Fruit fly (Drosophila melanogaster) whole organism, embryonic: ENCODE data around the gene CG14696.

Source experiments
- CG11504 ChIP-seq: fragments of 200-800 bp; sonication (Bioruptor generic); optimal IDR thresholded peaks from 3 replicates; lab custom pipeline; 2019; ENCODE audit warnings: missing biosample characterization, mild to moderate bottlenecking, missing genetic modification characterization, moderate library complexity
- CG12071 ChIP-seq: fragments of 200-800 bp; sonication (Bioruptor generic); optimal IDR thresholded peaks from 3 replicates; lab custom pipeline; 2018; ENCODE audit warnings: missing biosample characterization, mild to moderate bottlenecking, missing genetic modification characterization
- CG12769 ChIP-seq: fragments of 200-800 bp; sonication (Bioruptor generic); optimal IDR thresholded peaks from 2 replicates; lab custom pipeline; 2019; ENCODE audit warnings: missing biosample characterization, mild to moderate bottlenecking, missing genetic modification characterization, moderate library complexity
- CG14441 ChIP-seq: fragments of 200-800 bp; sonication (Bioruptor generic); IDR thresholded peaks from 2 replicates; pipeline ENCODE4 v1.3.6; 2022; ENCODE audit warnings: missing biosample characterization, missing genetic modification characterization
- CG14710 ChIP-seq: fragments of 200-800 bp; sonication (Bioruptor generic); optimal IDR thresholded peaks from 3 replicates; lab custom pipeline; 2019; ENCODE audit warnings: missing biosample characterization, mild to moderate bottlenecking, missing genetic modification characterization, moderate library complexity
- CG15011 ChIP-seq: fragments of 200-800 bp; sonication (Bioruptor generic); optimal IDR thresholded peaks from 3 replicates; lab custom pipeline; 2018; ENCODE audit warnings: missing biosample characterization, mild to moderate bottlenecking, missing genetic modification characterization
- CG1603 ChIP-seq: fragments of 200-800 bp; sonication (Bioruptor generic); optimal IDR thresholded peaks from 2 replicates; lab custom pipeline; 2019; ENCODE audit warnings: missing biosample characterization, mild to moderate bottlenecking, missing genetic modification characterization, moderate library complexity
- CG16779 ChIP-seq: fragments of 200-800 bp; sonication (Bioruptor generic); IDR thresholded peaks from 2 replicates; pipeline ENCODE4 v1.3.6; 2022; ENCODE audit warnings: missing biosample characterization, missing genetic modification characterization
- CG16863 ChIP-seq: fragments of 200-800 bp; sonication (Bioruptor generic); optimal IDR thresholded peaks from 3 replicates; lab custom pipeline; 2016; ENCODE audit warnings: missing biosample characterization, missing genetic modification characterization
- CG17328 ChIP-seq: fragments of 200-800 bp; sonication (Bioruptor generic); IDR thresholded peaks from 2 replicates; pipeline ENCODE4 v1.3.6; 2022; ENCODE audit warnings: missing biosample characterization, missing genetic modification characterization
- CG17361 ChIP-seq: fragments of 200-800 bp; sonication (Bioruptor generic); IDR thresholded peaks from 3 replicates; pipeline ENCODE4 v1.3.6; 2022; ENCODE audit warnings: missing biosample characterization, missing genetic modification characterization
- CG1792 ChIP-seq: fragments of 200-800 bp; sonication (Bioruptor generic); optimal IDR thresholded peaks from 2 replicates; lab custom pipeline; 2016; ENCODE audit warnings: missing biosample characterization, missing genetic modification characterization
- CG34224 ChIP-seq: fragments of 200-800 bp; sonication (Bioruptor generic); IDR thresholded peaks from 3 replicates; pipeline ENCODE4 v1.3.6; 2022; ENCODE audit warnings: missing biosample characterization, missing genetic modification characterization; ENCODE audit not compliant: partially characterized antibody
- CG4707 ChIP-seq: fragments of 200-800 bp; sonication (Bioruptor generic); optimal IDR thresholded peaks from 2 replicates; lab custom pipeline; 2018; ENCODE audit warnings: missing biosample characterization, mild to moderate bottlenecking, missing genetic modification characterization, moderate library complexity
- CG6175 ChIP-seq: fragments of 200-800 bp; sonication (Bioruptor generic); IDR thresholded peaks from 3 replicates; pipeline ENCODE4 v1.3.6; 2022; ENCODE audit warnings: missing biosample characterization, missing genetic modification characterization
- CG6272 ChIP-seq: fragments of 200-800 bp; sonication (Bioruptor generic); IDR thresholded peaks from 2 replicates; pipeline ENCODE4 v1.3.6; 2022; ENCODE audit warnings: missing biosample characterization, missing genetic modification characterization
- CG8290 ChIP-seq, 3 experiments: fragments of 200-800 bp; sonication (Bioruptor generic); optimal IDR thresholded peaks; 2 replicates each; lab custom pipeline; 2016 to 2019; ENCODE audit warnings: missing biosample characterization in 3 of 3, missing genetic modification characterization in 3 of 3, mild to moderate bottlenecking in 2 of 3, moderate library complexity in 1 of 3
- Dfd ChIP-seq, 2 experiments: fragments of >200 bp; optimal IDR thresholded peaks; 2 replicates each; lab custom pipeline; 2017; ENCODE audit warnings: missing biosample characterization in 2 of 2, missing genetic modification characterization in 2 of 2
- Dp ChIP-seq: fragments of 200-800 bp; sonication (Bioruptor generic); optimal IDR thresholded peaks from 2 replicates; lab custom pipeline; 2018; ENCODE audit warnings: missing biosample characterization, mild to moderate bottlenecking, missing genetic modification characterization, moderate library complexity
- HmgD ChIP-seq: fragments of 200-800 bp; sonication (Bioruptor generic); optimal IDR thresholded peaks from 3 replicates; lab custom pipeline; 2016; ENCODE audit warnings: missing biosample characterization, missing genetic modification characterization
- Hr78 ChIP-seq, 2 experiments: fragments of 200-800 bp in 1 of 2; fragments of >200 bp in 1 of 2; sonication (Bioruptor generic) in 1 of 2; optimal IDR thresholded peaks; 2 replicates each; lab custom pipeline; 2017 to 2019; ENCODE audit warnings: missing biosample characterization in 2 of 2, missing genetic modification characterization in 2 of 2, mild to moderate bottlenecking in 1 of 2, moderate library complexity in 1 of 2
- Oli ChIP-seq: fragments of 200-800 bp; sonication (Bioruptor generic); optimal IDR thresholded peaks from 2 replicates; lab custom pipeline; 2018; ENCODE audit warnings: missing biosample characterization, mild to moderate bottlenecking, missing genetic modification characterization, moderate library complexity
- Rx ChIP-seq: fragments of 200-800 bp; sonication (Bioruptor generic); IDR thresholded peaks from 2 replicates; pipeline ENCODE4 v1.3.6; 2022; ENCODE audit warnings: missing biosample characterization, missing genetic modification characterization
- Side ChIP-seq: fragments of 200-800 bp; sonication (Bioruptor generic); optimal IDR thresholded peaks from 2 replicates; lab custom pipeline; 2016; ENCODE audit warnings: missing biosample characterization, missing genetic modification characterization
- Xbp1 ChIP-seq: fragments of 200-800 bp; sonication (Bioruptor generic); optimal IDR thresholded peaks from 3 replicates; lab custom pipeline; 2016; ENCODE audit warnings: missing biosample characterization, mild to moderate bottlenecking, missing genetic modification characterization
- ap ChIP-seq: fragments of 200-800 bp; sonication (Bioruptor generic); IDR thresholded peaks from 2 replicates; pipeline ENCODE4 v1.3.6; 2022; ENCODE audit warnings: missing biosample characterization, missing genetic modification characterization
- bsh ChIP-seq, 2 experiments: fragments of 200-800 bp; sonication (Bioruptor generic); optimal IDR thresholded peaks; 2 replicates each; lab custom pipeline; 2017 to 2018; ENCODE audit warnings: mild to moderate bottlenecking in 2 of 2, missing biosample characterization in 2 of 2, missing genetic modification characterization in 2 of 2, moderate library complexity in 1 of 2
- croc ChIP-seq: fragments of 200-800 bp; sonication (Bioruptor generic); conservative IDR thresholded peaks from 3 replicates; pipeline ENCODE4 v1.3.6; 2022; ENCODE audit warnings: missing biosample characterization, missing genetic modification characterization
- crol ChIP-seq: fragments of 200-800 bp; sonication (Bioruptor generic); IDR thresholded peaks from 2 replicates; pipeline ENCODE4 v1.3.6; 2022; ENCODE audit warnings: missing biosample characterization, missing genetic modification characterization
- esg ChIP-seq: fragments of 200-800 bp; sonication (Bioruptor generic); conservative IDR thresholded peaks from 2 replicates; pipeline ENCODE4 v1.3.6; 2022; ENCODE audit warnings: missing biosample characterization, missing genetic modification characterization
- exex ChIP-seq: fragments of 200-800 bp; sonication (Bioruptor generic); optimal IDR thresholded peaks from 4 replicates; lab custom pipeline; 2018; ENCODE audit warnings: missing biosample characterization, mild to moderate bottlenecking, missing genetic modification characterization, moderate library complexity
- grau ChIP-seq: fragments of 200-800 bp; optimal IDR thresholded peaks from 3 replicates; lab custom pipeline; 2019; ENCODE audit warnings: missing biosample characterization, mild to moderate bottlenecking, missing genetic modification characterization, moderate library complexity
- grn ChIP-seq: fragments of 200-800 bp; sonication (Bioruptor generic); optimal IDR thresholded peaks from 3 replicates; lab custom pipeline; 2017; ENCODE audit warnings: missing biosample characterization, missing genetic modification characterization
- mld ChIP-seq: fragments of 200-800 bp; sonication (Bioruptor generic); IDR thresholded peaks from 3 replicates; pipeline ENCODE4 v1.3.6; 2022; ENCODE audit warnings: missing biosample characterization, missing genetic modification characterization; ENCODE audit not compliant: partially characterized antibody
- nmo ChIP-seq: fragments of 200-800 bp; sonication (Bioruptor generic); optimal IDR thresholded peaks from 2 replicates; lab custom pipeline; 2018; ENCODE audit warnings: missing biosample characterization, mild to moderate bottlenecking, missing genetic modification characterization, moderate library complexity
- nom ChIP-seq: fragments of 200-800 bp; sonication (Bioruptor generic); optimal IDR thresholded peaks from 2 replicates; lab custom pipeline; 2017; ENCODE audit warnings: missing biosample characterization, missing genetic modification characterization, mild to moderate bottlenecking, moderate library complexity, missing genetic modification reagents
- odd ChIP-seq: fragments of 200-800 bp; sonication (Bioruptor generic); optimal IDR thresholded peaks from 2 replicates; lab custom pipeline; 2017; ENCODE audit warnings: missing biosample characterization, mild to moderate bottlenecking, missing genetic modification characterization
- onecut ChIP-seq: fragments of 200-800 bp; sonication (Bioruptor generic); IDR thresholded peaks from 2 replicates; pipeline ENCODE4 v1.3.6; 2022; ENCODE audit warnings: missing biosample characterization, missing genetic modification characterization
- org-1 ChIP-seq: fragments of 200-800 bp; sonication (Bioruptor generic); optimal IDR thresholded peaks from 2 replicates; lab custom pipeline; 2017; ENCODE audit warnings: missing biosample characterization, missing genetic modification characterization
- p53 ChIP-seq: fragments of 200-800 bp; sonication (Bioruptor generic); optimal IDR thresholded peaks from 2 replicates; lab custom pipeline; 2016; ENCODE audit warnings: missing biosample characterization, missing genetic modification characterization
- prd ChIP-seq, 3 experiments: fragments of >200 bp in 2 of 3; fragments of 200-800 bp in 1 of 3; sonication (Bioruptor generic) in 1 of 3; optimal IDR thresholded peaks in 2 of 3; IDR thresholded peaks in 1 of 3; 2 replicates in 2 of 3; 3 replicates in 1 of 3; pipeline versions ENCODE4 v1.3.6 to Lab custom; 2017 to 2022; ENCODE audit warnings: missing biosample characterization in 1 of 3, missing genetic modification characterization in 1 of 3
- pzg ChIP-seq: fragments of 200-800 bp; sonication (Bioruptor generic); optimal IDR thresholded peaks from 3 replicates; lab custom pipeline; 2018; ENCODE audit warnings: missing biosample characterization, mild to moderate bottlenecking, missing genetic modification characterization, moderate library complexity
- run ChIP-seq: fragments of 200-800 bp; sonication (Bioruptor generic); optimal IDR thresholded peaks from 3 replicates; lab custom pipeline; 2018; ENCODE audit warnings: missing biosample characterization, mild to moderate bottlenecking, missing genetic modification characterization
- shn ChIP-seq: fragments of 200-800 bp; sonication (Bioruptor generic); optimal IDR thresholded peaks from 3 replicates; lab custom pipeline; 2016; ENCODE audit warnings: missing biosample characterization, missing genetic modification characterization
- stwl ChIP-seq: fragments of 200-800 bp; sonication (Bioruptor generic); optimal IDR thresholded peaks from 3 replicates; lab custom pipeline; 2018; ENCODE audit warnings: missing biosample characterization, mild to moderate bottlenecking, missing genetic modification characterization, moderate library complexity
- toy ChIP-seq: fragments of 200-800 bp; sonication (Bioruptor generic); IDR thresholded peaks from 2 replicates; pipeline ENCODE4 v1.3.6; 2022; ENCODE audit warnings: missing biosample characterization, missing genetic modification characterization
- usp ChIP-seq: fragments of >200 bp; optimal IDR thresholded peaks from 2 replicates; lab custom pipeline; 2017; ENCODE audit warnings: missing biosample characterization, missing genetic modification characterization
- vnd ChIP-seq: fragments of 200-800 bp; sonication (Bioruptor generic); IDR thresholded peaks from 3 replicates; pipeline ENCODE4 v1.3.6; 2022; ENCODE audit warnings: missing biosample characterization, missing genetic modification characterization; ENCODE audit not compliant: partially characterized antibody
- zfh1 ChIP-seq: fragments of 200-800 bp; sonication (Bioruptor generic); IDR thresholded peaks from 3 replicates; pipeline ENCODE4 v1.3.6; 2022; ENCODE audit warnings: missing biosample characterization, missing genetic modification characterization

Gene CG14696

dm6 chr3R:10852232-10852774 lies 32.5 kb downstream of the CG14696 start, which contains the start of gene CG4565 (continued):
- TF ChIP-seq esg (GFP tag; lab: Robert Waterston, UW) (no peak), bsh (GFP tag; optimal IDR thresholded peaks at IDR 0.05; lab: Kevin White, UChicago) (no peak), CG16779 (GFP tag; lab: Robert Waterston, UW) (no peak), exex (tag; lab: Kevin White, UChicago) (no peak), ap (no peak), toy (GFP tag; lab: Robert Waterston, UW) (no peak), pzg (GFP tag; lab: Kevin White, UChicago) (peak; percentile 45), onecut (GFP tag; lab: Robert Waterston, UW) (peak; percentile 96), CG12071 (GFP tag; lab: Kevin White, UChicago) (no peak), Side (GFP tag; lab: Kevin White, UChicago) (no peak), CG1603 (tag; lab: Kevin White, UChicago) (peak; percentile 44), Rx (GFP tag; lab: Robert Waterston, UW) (no peak), prd (optimal IDR thresholded peaks at IDR 0.05; lab: Kevin White, UChicago) (no peak), prd (GFP tag; IDR thresholded peaks at IDR 0.05; lab: Robert Waterston, UW) (no peak), CG4707 (no peak), nmo (GFP tag; lab: Kevin White, UChicago) (peak; percentile 0), CG11504 (no peak), p53 (GFP tag; lab: Kevin White, UChicago) (no peak), Oli (tag; lab: Kevin White, UChicago) (no peak), CG17328 (no peak), CG34224 (GFP tag; lab: Robert Waterston, UW) (peak; percentile 51; the same call in 1 of the 3 replicates), Dfd (GFP tag; optimal IDR thresholded peaks at IDR 0.05; lab: Kevin White, UChicago) (no peak), Hr78 (GFP tag; optimal IDR thresholded peaks at IDR 0.05; lab: Kevin White, UChicago) (no peak), CG8290 (GFP tag; optimal IDR thresholded peaks at IDR 0.05; lab: Kevin White, UChicago) (peak; percentile 20), CG8290 (tag; optimal IDR thresholded peaks at IDR 0.05; lab: Kevin White, UChicago) (no peak), CG14710 (tag; lab: Kevin White, UChicago) (peak; percentile 26), CG15011 (no peak), usp (no peak), Dp (GFP tag; lab: Kevin White, UChicago) (peak; percentile 57), grau (tag; lab: Kevin White, UChicago) (no peak), shn (GFP tag; lab: Kevin White, UChicago) (no peak), CG16863 (GFP tag; lab: Kevin White, UChicago) (no peak), run (tag; lab: Kevin White, UChicago) (no peak), vnd (GFP tag; lab: Robert Waterston, UW) (0 out of 3 replicates have a peak, but pooled peaks have one; percentile 31), nom (GFP tag; lab: Kevin White, UChicago) (peak; percentile 9), CG17361 (no peak), zfh1 (GFP tag; lab: Robert Waterston, UW) (no peak), CG14441 (no peak), croc (GFP tag; lab: Robert Waterston, UW) (no peak), HmgD (GFP tag; lab: Kevin White, UChicago) (no peak), crol (peak; percentile 63; the same call in 1 of the 2 replicates), CG6175 (no peak), org-1 (GFP tag; lab: Kevin White, UChicago) (no peak), grn (GFP tag; lab: Kevin White, UChicago) (peak; percentile 62), Xbp1 (no peak), stwl (tag; lab: Kevin White, UChicago) (peak; percentile 76), CG12769 (tag; lab: Kevin White, UChicago) (no peak), odd (no peak), CG1792 (GFP tag; lab: Kevin White, UChicago) (no peak), mld (GFP tag; lab: Robert Waterston, UW) (0 out of 3 replicates have a peak, but pooled peaks have one; percentile 21), CG6272 (no peak)
